Fruit fly (Drosophila melanogaster) whole organism, embryonic: Measurements from ENCODE around the gene CG43255.

Experiments used
- ATbp ChIP-seq: fragments of 200-800 bp; sonication (Bioruptor generic); optimal IDR thresholded peaks from 2 replicates; lab custom pipeline; 2017; ENCODE audit warnings: missing biosample characterization, mild to moderate bottlenecking, missing genetic modification characterization, missing genetic modification reagents
- Awh ChIP-seq: fragments of 200-800 bp; sonication (Bioruptor generic); IDR thresholded peaks from 2 replicates; pipeline ENCODE4, ENCODE4 v1.3.6; 2022; ENCODE audit warnings: missing biosample characterization, missing genetic modification characterization
- CG10321 ChIP-seq: fragments of 200-800 bp; sonication (Bioruptor generic); IDR thresholded peaks from 2 replicates; pipeline ENCODE4 v1.3.6; 2022; ENCODE audit warnings: missing biosample characterization, missing genetic modification characterization
- CG10959 ChIP-seq: fragments of 200-800 bp; sonication (Bioruptor generic); IDR thresholded peaks from 2 replicates; pipeline ENCODE4 v1.3.6; 2022; ENCODE audit warnings: missing biosample characterization, missing genetic modification characterization
- CG11456 ChIP-seq: fragments of 200-800 bp; sonication (Bioruptor generic); IDR thresholded peaks from 3 replicates; pipeline ENCODE4 v1.3.6; 2022; ENCODE audit warnings: missing biosample characterization, missing genetic modification characterization
- CG12219 ChIP-seq: fragments of 200-800 bp; sonication (Bioruptor generic); optimal IDR thresholded peaks from 3 replicates; lab custom pipeline; 2018; ENCODE audit warnings: missing biosample characterization, mild to moderate bottlenecking, missing genetic modification characterization
- CG1233 ChIP-seq: fragments of 200-800 bp; sonication (Bioruptor generic); optimal IDR thresholded peaks from 4 replicates; lab custom pipeline; 2018; ENCODE audit warnings: missing biosample characterization, mild to moderate bottlenecking, missing genetic modification characterization
- CG12744 ChIP-seq: fragments of 200-800 bp; sonication (Bioruptor generic); optimal IDR thresholded peaks from 2 replicates; lab custom pipeline; 2016; ENCODE audit warnings: missing biosample characterization, missing genetic modification characterization
- CG12942 ChIP-seq: fragments of 200-800 bp; sonication (Bioruptor generic); optimal IDR thresholded peaks from 3 replicates; lab custom pipeline; 2016; ENCODE audit warnings: missing biosample characterization, missing genetic modification characterization
- CG13296 ChIP-seq: fragments of 200-800 bp; sonication (Bioruptor generic); optimal IDR thresholded peaks from 3 replicates; lab custom pipeline; 2018; ENCODE audit warnings: missing biosample characterization, mild to moderate bottlenecking, missing genetic modification characterization
- CG14014 ChIP-seq: fragments of 200-800 bp; sonication (Bioruptor generic); IDR thresholded peaks from 2 replicates; pipeline ENCODE4 v1.3.6; 2022; ENCODE audit warnings: missing biosample characterization, missing genetic modification characterization
- CG14441 ChIP-seq: fragments of 200-800 bp; sonication (Bioruptor generic); IDR thresholded peaks from 2 replicates; pipeline ENCODE4 v1.3.6; 2022; ENCODE audit warnings: missing biosample characterization, missing genetic modification characterization
- CG15269 ChIP-seq: fragments of 200-800 bp; sonication (Bioruptor generic); optimal IDR thresholded peaks from 2 replicates; lab custom pipeline; 2018; ENCODE audit warnings: missing biosample characterization, mild to moderate bottlenecking, missing genetic modification characterization, moderate library complexity
- CG1529 ChIP-seq: fragments of 200-800 bp; sonication (Bioruptor generic); optimal IDR thresholded peaks from 3 replicates; lab custom pipeline; 2018; ENCODE audit warnings: missing biosample characterization, missing genetic modification characterization
- CG1792 ChIP-seq: fragments of 200-800 bp; sonication (Bioruptor generic); optimal IDR thresholded peaks from 2 replicates; lab custom pipeline; 2016; ENCODE audit warnings: missing biosample characterization, missing genetic modification characterization
- CG2120 ChIP-seq: fragments of 200-800 bp; sonication (Bioruptor generic); optimal IDR thresholded peaks from 3 replicates; lab custom pipeline; 2016; ENCODE audit warnings: missing biosample characterization, missing genetic modification characterization
- CG30403 ChIP-seq: fragments of 200-800 bp; sonication (Bioruptor generic); optimal IDR thresholded peaks from 3 replicates; lab custom pipeline; 2016; ENCODE audit warnings: missing biosample characterization, missing genetic modification characterization
- CG31224 ChIP-seq: fragments of 200-800 bp; sonication (Bioruptor generic); IDR thresholded peaks from 2 replicates; pipeline ENCODE4 v1.3.6; 2022; ENCODE audit warnings: missing biosample characterization, missing genetic modification characterization
- CG3407 ChIP-seq: fragments of 200-800 bp; sonication (Bioruptor generic); optimal IDR thresholded peaks from 2 replicates; lab custom pipeline; 2018; ENCODE audit warnings: missing biosample characterization, mild to moderate bottlenecking, missing genetic modification characterization
- CG4707 ChIP-seq: fragments of 200-800 bp; sonication (Bioruptor generic); optimal IDR thresholded peaks from 2 replicates; lab custom pipeline; 2018; ENCODE audit warnings: missing biosample characterization, mild to moderate bottlenecking, missing genetic modification characterization, moderate library complexity
- CG4820 ChIP-seq: fragments of 200-800 bp; sonication (Bioruptor generic); optimal IDR thresholded peaks from 3 replicates; lab custom pipeline; 2016; ENCODE audit warnings: missing biosample characterization, missing genetic modification characterization
- CG6689 ChIP-seq: fragments of 200-800 bp; sonication (Bioruptor generic); IDR thresholded peaks from 2 replicates; pipeline ENCODE4 v1.3.6; 2022; ENCODE audit warnings: missing biosample characterization, missing genetic modification characterization
- CG6791 ChIP-seq: fragments of 200-800 bp; sonication (Bioruptor generic); IDR thresholded peaks from 3 replicates; pipeline ENCODE4 v1.3.6; 2022; ENCODE audit warnings: missing biosample characterization, missing genetic modification characterization; ENCODE audit not compliant: partially characterized antibody
- CG6813 ChIP-seq: fragments of 200-800 bp; sonication (Bioruptor generic); optimal IDR thresholded peaks from 2 replicates; lab custom pipeline; 2017; ENCODE audit warnings: missing biosample characterization, missing genetic modification characterization, mild to moderate bottlenecking, moderate library complexity, missing genetic modification reagents
- CHES-1-like ChIP-seq: fragments of 200-800 bp; sonication (Bioruptor generic); optimal IDR thresholded peaks from 2 replicates; lab custom pipeline; 2016; ENCODE audit warnings: missing biosample characterization, missing genetic modification characterization
- Dad ChIP-seq: fragments of 200-800 bp; sonication (Bioruptor generic); optimal IDR thresholded peaks from 3 replicates; lab custom pipeline; 2016; ENCODE audit warnings: missing biosample characterization, missing genetic modification characterization
- Dip3 ChIP-seq: fragments of 200-800 bp; sonication (Bioruptor generic); optimal IDR thresholded peaks from 3 replicates; lab custom pipeline; 2016; ENCODE audit warnings: missing biosample characterization, missing genetic modification characterization
- Ets65A ChIP-seq: fragments of 200-800 bp; sonication (Bioruptor generic); peaks from one replicate; lab custom pipeline; 2016; ENCODE audit warnings: missing biosample characterization, missing genetic modification characterization
- H2.0 ChIP-seq: fragments of 200-800 bp; sonication (Bioruptor generic); IDR thresholded peaks from 2 replicates; pipeline ENCODE4 v1.3.6; 2022; ENCODE audit warnings: missing biosample characterization, missing genetic modification characterization
- HLH3B ChIP-seq: fragments of 200-800 bp; sonication (Bioruptor generic); IDR thresholded peaks from 2 replicates; pipeline ENCODE4 v1.3.6; 2022; ENCODE audit warnings: missing biosample characterization, missing genetic modification characterization
- Hr39 ChIP-seq: fragments of >200 bp; optimal IDR thresholded peaks from 2 replicates; lab custom pipeline; 2017
- Myb ChIP-seq: fragments of 200-800 bp; sonication (Bioruptor generic); optimal IDR thresholded peaks from 2 replicates; lab custom pipeline; 2016; ENCODE audit warnings: missing biosample characterization, missing genetic modification characterization
- cato ChIP-seq: fragments of 200-800 bp; sonication (Bioruptor generic); optimal IDR thresholded peaks from 2 replicates; lab custom pipeline; 2016; ENCODE audit warnings: missing biosample characterization, missing genetic modification characterization, borderline replicate concordance
- chinmo ChIP-seq: fragments of 200-800 bp; sonication (Bioruptor generic); IDR thresholded peaks from 4 replicates; pipeline ENCODE4 v1.3.6; 2022; ENCODE audit warnings: missing biosample characterization, missing genetic modification characterization; ENCODE audit not compliant: partially characterized antibody
- corto ChIP-seq: fragments of 200-800 bp; sonication (Bioruptor generic); optimal IDR thresholded peaks from 2 replicates; lab custom pipeline; 2016; ENCODE audit warnings: missing biosample characterization, mild to moderate bottlenecking, missing genetic modification characterization, moderate library complexity
- fd96Cb ChIP-seq: fragments of 200-800 bp; sonication (Bioruptor generic); optimal IDR thresholded peaks from 2 replicates; lab custom pipeline; 2018; ENCODE audit warnings: missing biosample characterization, mild to moderate bottlenecking, missing genetic modification characterization, moderate library complexity
- ftz-f1 ChIP-seq: fragments of 200-800 bp; sonication (Bioruptor generic); optimal IDR thresholded peaks from 2 replicates; lab custom pipeline; 2016; ENCODE audit warnings: missing biosample characterization, missing genetic modification characterization
- gcm ChIP-seq: fragments of 200-800 bp; sonication (Bioruptor generic); optimal IDR thresholded peaks from 2 replicates; lab custom pipeline; 2019; ENCODE audit warnings: missing biosample characterization, mild to moderate bottlenecking, missing genetic modification characterization, moderate library complexity
- grn ChIP-seq: fragments of 200-800 bp; sonication (Bioruptor generic); optimal IDR thresholded peaks from 3 replicates; lab custom pipeline; 2017; ENCODE audit warnings: missing biosample characterization, missing genetic modification characterization
- gsb ChIP-seq: fragments of 200-800 bp; sonication (Bioruptor generic); IDR thresholded peaks from 2 replicates; pipeline ENCODE4 v1.3.6; 2022; ENCODE audit warnings: missing biosample characterization, missing genetic modification characterization
- jigr1 ChIP-seq: fragments of 200-800 bp; sonication (Bioruptor generic); IDR thresholded peaks from 3 replicates; pipeline ENCODE4 v1.3.6; 2022; ENCODE audit warnings: missing biosample characterization, missing genetic modification characterization
- kni ChIP-seq: fragments of 200-800 bp; sonication (Bioruptor generic); optimal IDR thresholded peaks from 3 replicates; lab custom pipeline; 2017; ENCODE audit warnings: mild to moderate bottlenecking, missing biosample characterization, missing genetic modification reagents, missing genetic modification characterization
- lbe ChIP-seq: fragments of 200-800 bp; sonication (Bioruptor generic); optimal IDR thresholded peaks from 2 replicates; lab custom pipeline; 2016; ENCODE audit warnings: missing biosample characterization, mild to moderate bottlenecking, missing genetic modification characterization
- nau ChIP-seq: fragments of 200-800 bp; sonication (Bioruptor generic); optimal IDR thresholded peaks from 3 replicates; lab custom pipeline; 2017; ENCODE audit warnings: missing biosample characterization, mild to moderate bottlenecking, missing genetic modification characterization, missing genetic modification reagents
- nerfin-1 ChIP-seq: fragments of 200-800 bp; sonication (Bioruptor generic); optimal IDR thresholded peaks from 3 replicates; lab custom pipeline; 2019; ENCODE audit warnings: missing biosample characterization, mild to moderate bottlenecking, missing genetic modification characterization, moderate library complexity
- pan ChIP-seq, 4 experiments: fragments of >200 bp in 3 of 4; fragments of 200-800 bp in 1 of 4; sonication (Bioruptor generic) in 1 of 4; optimal IDR thresholded peaks in 3 of 4; IDR thresholded peaks in 1 of 4; 2 replicates each; pipeline versions ENCODE4 v1.3.6 to Lab custom; 2017 to 2022; ENCODE audit warnings: missing biosample characterization in 2 of 4, missing genetic modification characterization in 2 of 4, mixed read lengths in 1 of 4
- psq ChIP-seq: fragments of 200-800 bp; sonication (Bioruptor generic); optimal IDR thresholded peaks from 2 replicates; lab custom pipeline; 2017; ENCODE audit warnings: missing biosample characterization, missing genetic modification characterization
- sens ChIP-seq: fragments of 200-800 bp; sonication (Bioruptor generic); peaks from one replicate; lab custom pipeline; 2016; ENCODE audit warnings: missing biosample characterization, missing genetic modification characterization
- vvl ChIP-seq: fragments of 200-800 bp; sonication (Bioruptor generic); IDR thresholded peaks from 2 replicates; pipeline ENCODE4 v1.3.6; 2022; ENCODE audit warnings: missing biosample characterization, missing genetic modification characterization
- wek ChIP-seq: fragments of 200-800 bp; sonication (Bioruptor generic); optimal IDR thresholded peaks from 3 replicates; lab custom pipeline; 2018; ENCODE audit warnings: missing biosample characterization, mild to moderate bottlenecking, missing genetic modification characterization, moderate library complexity
- zen ChIP-seq: fragments of 200-800 bp; sonication (Bioruptor generic); optimal IDR thresholded peaks from 3 replicates; lab custom pipeline; 2018; ENCODE audit warnings: missing biosample characterization, mild to moderate bottlenecking, missing genetic modification characterization, moderate library complexity

Gene CG43255

DNA sequence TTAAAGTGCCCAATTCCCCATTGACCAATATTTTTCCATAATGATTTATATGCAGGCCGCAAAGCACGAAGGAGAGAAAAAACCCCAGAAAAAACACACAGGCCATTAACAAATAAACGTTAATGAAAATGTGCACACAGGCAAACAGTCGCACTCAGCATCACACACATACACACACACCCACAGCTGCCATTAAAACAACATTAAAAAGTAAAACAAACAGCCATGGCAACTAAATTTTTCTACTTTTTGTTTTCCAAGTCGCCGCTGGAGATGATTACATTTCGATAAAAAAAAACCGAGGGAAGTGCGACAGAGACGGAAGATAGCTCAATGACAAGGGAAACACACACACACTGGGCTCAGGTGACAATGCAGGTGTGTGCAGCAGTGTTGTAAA lies 36.4 kb upstream of the CG43255 start (continued):
- TF ChIP-seq Awh (GFP tag; lab: Robert Waterston, UW) (peak; percentile 56; the same call in 1 of the 2 replicates), CG2120 (GFP tag; lab: Kevin White, UChicago) (no peak), corto (GFP tag; lab: Kevin White, UChicago) (no peak), CG10959 (GFP tag; lab: Robert Waterston, UW) (no peak), CG12219 (GFP tag; lab: Kevin White, UChicago) (peak; percentile 24), lbe (no peak), cato (no peak), gsb (GFP tag; lab: Robert Waterston, UW) (no peak), ATbp (peak; percentile 58), Ets65A (GFP tag; lab: Kevin White, UChicago) (no peak), CG14014 (peak; percentile 37; the same call in 1 of the 2 replicates), CG1529 (GFP tag; lab: Kevin White, UChicago) (peak; percentile 19), CG3407 (GFP tag; lab: Kevin White, UChicago) (peak; percentile 11), CG1792 (GFP tag; lab: Kevin White, UChicago) (no peak), CG4820 (no peak), zen (tag; lab: Kevin White, UChicago) (peak; percentile 26), fd96Cb (tag; lab: Kevin White, UChicago) (no peak), CG14441 (GFP tag; lab: Robert Waterston, UW) (0 out of 2 replicates have a peak, but pooled peaks have one; percentile 24), wek (GFP tag; lab: Kevin White, UChicago) (peak; percentile 25), Dad (no peak), ftz-f1 (no peak), CG15269 (tag; lab: Kevin White, UChicago) (peak; percentile 28), CG10321 (GFP tag; lab: Robert Waterston, UW) (no peak), H2.0 (GFP tag; lab: Robert Waterston, UW) (no peak), gcm (GFP tag; lab: Kevin White, UChicago) (no peak), nau (no peak), pan (optimal IDR thresholded peaks at IDR 0.05; lab: Kevin White, UChicago) (no peak), pan (GFP tag; optimal IDR thresholded peaks at IDR 0.05 in 1 of 2, IDR thresholded peaks at IDR 0.05 in 1 of 2) (peak in 1 of 2 experiments; percentile 21), CG30403 (GFP tag; lab: Kevin White, UChicago) (no peak), jigr1 (no peak), sens (peak; percentile 61), kni (peak; percentile 60), nerfin-1 (tag; lab: Kevin White, UChicago) (no peak), HLH3B (GFP tag; lab: Robert Waterston, UW) (no peak), CG12942 (no peak), CG12744 (GFP tag; lab: Kevin White, UChicago) (no peak), Hr39 (no peak), CHES-1-like (GFP tag; lab: Kevin White, UChicago) (no peak), Myb (GFP tag; lab: Kevin White, UChicago) (no peak), grn (peak; percentile 19), CG11456 (GFP tag; lab: Robert Waterston, UW) (no peak), CG1233 (GFP tag; lab: Kevin White, UChicago) (no peak), CG6791 (GFP tag; lab: Robert Waterston, UW) (no peak), vvl (GFP tag; lab: Robert Waterston, UW) (0 out of 2 replicates have a peak, but pooled peaks have one; percentile 24), CG31224 (GFP tag; lab: Robert Waterston, UW) (no peak), psq (GFP tag; lab: Kevin White, UChicago) (no peak), Dip3 (no peak), CG6813 (GFP tag; lab: Kevin White, UChicago) (peak; percentile 30), CG13296 (GFP tag; lab: Kevin White, UChicago) (no peak), CG6689 (GFP tag; lab: Robert Waterston, UW) (0 out of 2 replicates have a peak, but pooled peaks have one; percentile 5), chinmo (GFP tag; lab: Robert Waterston, UW) (0 out of 4 replicates have a peak, but pooled peaks have one; percentile 51), CG4707 (GFP tag; lab: Kevin White, UChicago) (peak; percentile 17)
